Fruit fly (Drosophila melanogaster) whole organism, pupa: ENCODE results near the gene CG15597.

Experiments
- CG10348 ChIP-seq: fragments of 200-800 bp; sonication (Bioruptor generic); IDR thresholded peaks from 2 replicates; pipeline ENCODE4 v1.3.6; 2022; ENCODE audit warnings: missing biosample characterization, missing genetic modification characterization
- CG12605 ChIP-seq: fragments of 200-800 bp; sonication (Bioruptor generic); IDR thresholded peaks from 2 replicates; pipeline ENCODE4 v1.3.6; 2022; ENCODE audit warnings: missing biosample characterization, missing genetic modification characterization
- CG13204 ChIP-seq: fragments of 200-800 bp; sonication (Bioruptor generic); optimal IDR thresholded peaks from 2 replicates; lab custom pipeline; 2018; ENCODE audit warnings: missing biosample characterization, mild to moderate bottlenecking, missing genetic modification characterization, moderate library complexity
- CG14655 ChIP-seq: fragments of 200-800 bp; sonication (Bioruptor generic); optimal IDR thresholded peaks from 3 replicates; lab custom pipeline; 2017; ENCODE audit warnings: mild to moderate bottlenecking, missing biosample characterization, missing genetic modification reagents, missing genetic modification characterization
- CG15710 ChIP-seq: fragments of 200-800 bp; sonication (Bioruptor generic); optimal IDR thresholded peaks from 2 replicates; lab custom pipeline; 2018; ENCODE audit warnings: missing biosample characterization, mild to moderate bottlenecking, missing genetic modification characterization, moderate library complexity
- CG17806 ChIP-seq: fragments of 200-800 bp; sonication (Bioruptor generic); optimal IDR thresholded peaks from 2 replicates; lab custom pipeline; 2018; ENCODE audit warnings: missing biosample characterization, mild to moderate bottlenecking, missing genetic modification characterization, moderate library complexity
- CG32121 ChIP-seq: fragments of 200-800 bp; sonication (Bioruptor generic); IDR thresholded peaks from 2 replicates; pipeline ENCODE4 v1.3.6; 2022; ENCODE audit warnings: missing biosample characterization, missing genetic modification characterization
- CG34367 ChIP-seq: fragments of 200-800 bp; sonication (Bioruptor generic); optimal IDR thresholded peaks from 2 replicates; lab custom pipeline; 2018; ENCODE audit warnings: missing biosample characterization, mild to moderate bottlenecking, missing genetic modification characterization
- CG4496 ChIP-seq: fragments of 200-800 bp; sonication (Bioruptor generic); IDR thresholded peaks from 3 replicates; pipeline ENCODE4 v1.3.6; 2022; ENCODE audit warnings: missing biosample characterization, missing genetic modification characterization
- CG8159 ChIP-seq: fragments of 200-800 bp; sonication (Bioruptor generic); optimal IDR thresholded peaks from 3 replicates; lab custom pipeline; 2018; ENCODE audit warnings: missing biosample characterization, mild to moderate bottlenecking, missing genetic modification characterization, moderate library complexity
- CG8301 ChIP-seq: fragments of 200-800 bp; sonication (Bioruptor generic); optimal IDR thresholded peaks from 2 replicates; lab custom pipeline; 2018; ENCODE audit warnings: missing biosample characterization, mild to moderate bottlenecking, missing genetic modification characterization
- CG9948 ChIP-seq: fragments of 200-800 bp; sonication (Bioruptor generic); optimal IDR thresholded peaks from 2 replicates; lab custom pipeline; 2018; ENCODE audit warnings: missing biosample characterization, mild to moderate bottlenecking, missing genetic modification characterization, moderate library complexity
- D1 ChIP-seq: fragments of 200-800 bp; sonication (Bioruptor generic); optimal IDR thresholded peaks from 2 replicates; lab custom pipeline; 2018; ENCODE audit warnings: missing biosample characterization, mild to moderate bottlenecking, missing genetic modification characterization, moderate library complexity
- EcR ChIP-seq: fragments of 200-800 bp; sonication (Bioruptor generic); optimal IDR thresholded peaks from 3 replicates; lab custom pipeline; 2019; ENCODE audit warnings: missing biosample characterization, missing genetic modification characterization, mild to moderate bottlenecking, moderate library complexity, missing genetic modification reagents
- Ets98B ChIP-seq: fragments of 200-800 bp; sonication (Bioruptor generic); IDR thresholded peaks from 2 replicates; pipeline ENCODE4 v1.3.6; 2022; ENCODE audit warnings: missing biosample characterization, missing genetic modification characterization
- Pif1A ChIP-seq: fragments of 200-800 bp; sonication (Bioruptor generic); optimal IDR thresholded peaks from 3 replicates; lab custom pipeline; 2016; ENCODE audit warnings: missing biosample characterization, missing genetic modification characterization
- Pif1B ChIP-seq: fragments of 200-800 bp; sonication (Bioruptor generic); optimal IDR thresholded peaks from 3 replicates; lab custom pipeline; 2016; ENCODE audit warnings: missing biosample characterization, missing genetic modification characterization
- Snoo ChIP-seq: fragments of 200-800 bp; sonication (Bioruptor generic); optimal IDR thresholded peaks from 3 replicates; lab custom pipeline; 2017; ENCODE audit warnings: missing biosample characterization, mild to moderate bottlenecking, missing genetic modification characterization, inconsistent platforms
- fd96Ca ChIP-seq: fragments of 200-800 bp; sonication (Bioruptor generic); IDR thresholded peaks from 3 replicates; pipeline ENCODE4 v1.3.6; 2022; ENCODE audit warnings: missing biosample characterization, missing genetic modification characterization
- gl ChIP-seq: fragments of 200-800 bp; sonication (Bioruptor generic); optimal IDR thresholded peaks from 2 replicates; lab custom pipeline; 2018; ENCODE audit warnings: missing biosample characterization, mild to moderate bottlenecking, missing genetic modification characterization
- rn ChIP-seq: fragments of 200-800 bp; sonication (Bioruptor generic); IDR thresholded peaks from 2 replicates; pipeline ENCODE4 v1.3.6; 2022; ENCODE audit warnings: missing biosample characterization, missing genetic modification characterization

CG15597 gene

dm6 chr3R:6304947-6305346 lies 19.9 kb upstream of the CG15597 start, which contains the start of gene Osi16:
Gene Osi16, plus strand, starts transcription at chr3R:6305247.
- TF ChIP-seq D1 (no peak), CG34367 (tag; lab: Kevin White, UChicago) (no peak), EcR (no peak), Ets98B (GFP tag; lab: Robert Waterston, UW) (no peak), CG15710 (tag; lab: Kevin White, UChicago) (no peak), CG17806 (no peak), CG13204 (GFP tag; lab: Kevin White, UChicago) (no peak), CG10348 (GFP tag; lab: Robert Waterston, UW) (no peak), CG8301 (tag; lab: Kevin White, UChicago) (no peak), CG32121 (GFP tag; lab: Robert Waterston, UW) (no peak), CG4496 (GFP tag; lab: Robert Waterston, UW) (no peak), rn (no peak), gl (tag; lab: Kevin White, UChicago) (no peak), CG12605 (no peak), CG14655 (GFP tag; lab: Kevin White, UChicago) (no peak), Pif1A (GFP tag; lab: Kevin White, UChicago) (no peak)
- TF ChIP-seq, all 21 proteins: peak for 0

dm6 chr3R:6303738-6304137 lies 18.7 kb upstream of the CG15597 start, which contains the start of gene CG46396:
Gene CG46396, plus strand, starts transcription at chr3R:6304038.
- no peak for TF ChIP-seq CG34367 (tag; lab: Kevin White, UChicago)
- no peak for TF ChIP-seq CG4496 (GFP tag; lab: Robert Waterston, UW)
- no peak for TF ChIP-seq D1
- no peak for TF ChIP-seq Pif1B (GFP tag; lab: Kevin White, UChicago)
- TF ChIP-seq CG10348 (GFP tag; lab: Robert Waterston, UW): no peak
- TF ChIP-seq Ets98B (GFP tag; lab: Robert Waterston, UW): no peak
- TF ChIP-seq CG15710 (tag; lab: Kevin White, UChicago): no peak
- TF ChIP-seq fd96Ca: no peak
- TF ChIP-seq Pif1A (GFP tag; lab: Kevin White, UChicago): no peak
- no peak for TF ChIP-seq CG8159 (tag; lab: Kevin White, UChicago)
- no peak for TF ChIP-seq CG12605
- TF ChIP-seq CG32121 (GFP tag; lab: Robert Waterston, UW): no peak
- no peak for TF ChIP-seq EcR
- no peak for TF ChIP-seq rn
- no peak for TF ChIP-seq gl (tag; lab: Kevin White, UChicago)
- TF ChIP-seq CG17806: no peak
- TF ChIP-seq CG14655 (GFP tag; lab: Kevin White, UChicago): no peak
- no peak for TF ChIP-seq CG8301 (tag; lab: Kevin White, UChicago)

dm6 chr3R:6301257-6301839 lies 16.3 kb upstream of the CG15597 start, which contains the start of gene Osi15:
Gene Osi15, plus strand, starts transcription at chr3R:6301804.
- TF ChIP-seq rn (no peak), CG15710 (tag; lab: Kevin White, UChicago) (no peak), Snoo (tag; lab: Kevin White, UChicago) (no peak), CG14655 (GFP tag; lab: Kevin White, UChicago) (no peak), Pif1B (GFP tag; lab: Kevin White, UChicago) (no peak), CG12605 (no peak), CG4496 (GFP tag; lab: Robert Waterston, UW) (no peak), EcR (no peak), Ets98B (GFP tag; lab: Robert Waterston, UW) (no peak), CG8159 (tag; lab: Kevin White, UChicago) (no peak), CG10348 (GFP tag; lab: Robert Waterston, UW) (no peak), CG8301 (tag; lab: Kevin White, UChicago) (no peak), Pif1A (GFP tag; lab: Kevin White, UChicago) (no peak), CG13204 (GFP tag; lab: Kevin White, UChicago) (no peak), gl (tag; lab: Kevin White, UChicago) (no peak)

- no peak for TF ChIP-seq CG14655 (GFP tag; lab: Kevin White, UChicago)
- TF ChIP-seq rn: no peak
- TF ChIP-seq CG12605: no peak
- TF ChIP-seq Snoo (tag; lab: Kevin White, UChicago): no peak
- no peak for TF ChIP-seq CG15710 (tag; lab: Kevin White, UChicago)
- TF ChIP-seq Pif1B (GFP tag; lab: Kevin White, UChicago): no peak
- TF ChIP-seq CG13204 (GFP tag; lab: Kevin White, UChicago): no peak
- TF ChIP-seq CG8301 (tag; lab: Kevin White, UChicago): no peak
- no peak for TF ChIP-seq CG9948 (tag; lab: Kevin White, UChicago)
- no peak for TF ChIP-seq Pif1A (GFP tag; lab: Kevin White, UChicago)
Measured at dm6 chr3R:6298828-6299227, 13.8 kb upstream of the CG15597 start, which contains the start of gene Osi14. Gene Osi14, plus strand, starts transcription at chr3R:6299128.

- TF ChIP-seq Snoo (tag; lab: Kevin White, UChicago): no peak
- TF ChIP-seq Pif1A (GFP tag; lab: Kevin White, UChicago): no peak
- no peak for TF ChIP-seq CG12605
- TF ChIP-seq CG8159 (tag; lab: Kevin White, UChicago): no peak
- TF ChIP-seq CG32121 (GFP tag; lab: Robert Waterston, UW): no peak
- TF ChIP-seq gl (tag; lab: Kevin White, UChicago): no peak
- TF ChIP-seq CG15710 (tag; lab: Kevin White, UChicago): no peak
Measured at dm6 chr3R:6297164-6297563, 12.2 kb upstream of the CG15597 start.

- TF ChIP-seq Snoo (tag; lab: Kevin White, UChicago) (no peak), CG4496 (GFP tag; lab: Robert Waterston, UW) (no peak), CG9948 (tag; lab: Kevin White, UChicago) (no peak), CG32121 (GFP tag; lab: Robert Waterston, UW) (no peak), Pif1A (GFP tag; lab: Kevin White, UChicago) (no peak), CG8301 (tag; lab: Kevin White, UChicago) (no peak), CG34367 (tag; lab: Kevin White, UChicago) (no peak)
Measured at dm6 chr3R:6294046-6294445, 9.0 kb upstream of the CG15597 start.
